Fruit fly (Drosophila melanogaster) whole organism, embryonic: ENCODE measurements around the gene SKIP.
A peak's percentile ranks its signal among the peaks of the same experiment; 100 is the strongest.

Experiments
- ATbp ChIP-seq: fragments of 200-800 bp; sonication (Bioruptor generic); optimal IDR thresholded peaks from 2 replicates; lab custom pipeline; 2017; ENCODE audit warnings: missing biosample characterization, mild to moderate bottlenecking, missing genetic modification characterization, missing genetic modification reagents
- Adf1 ChIP-seq: fragments of 200-800 bp; sonication (Bioruptor generic); IDR thresholded peaks from 2 replicates; pipeline ENCODE4 v1.3.6; 2022; ENCODE audit warnings: missing biosample characterization, missing genetic modification characterization
- Blimp-1 ChIP-seq: fragments of 200-800 bp; sonication (Bioruptor generic); optimal IDR thresholded peaks from 3 replicates; lab custom pipeline; 2018; ENCODE audit warnings: missing biosample characterization, missing genetic modification characterization, mild to moderate bottlenecking, moderate library complexity, missing genetic modification reagents
- BtbVII ChIP-seq: fragments of 200-800 bp; sonication (Bioruptor generic); optimal IDR thresholded peaks from 3 replicates; lab custom pipeline; 2017; ENCODE audit warnings: missing biosample characterization, mild to moderate bottlenecking, missing genetic modification characterization
- CG12942 ChIP-seq: fragments of 200-800 bp; sonication (Bioruptor generic); optimal IDR thresholded peaks from 3 replicates; lab custom pipeline; 2016; ENCODE audit warnings: missing biosample characterization, missing genetic modification characterization
- CG15011 ChIP-seq: fragments of 200-800 bp; sonication (Bioruptor generic); optimal IDR thresholded peaks from 3 replicates; lab custom pipeline; 2018; ENCODE audit warnings: missing biosample characterization, mild to moderate bottlenecking, missing genetic modification characterization
- CG17568 ChIP-seq: fragments of 200-800 bp; sonication (Bioruptor generic); optimal IDR thresholded peaks from 2 replicates; lab custom pipeline; 2018; ENCODE audit warnings: missing biosample characterization, mild to moderate bottlenecking, missing genetic modification characterization, moderate library complexity
- CG18011 ChIP-seq: fragments of 200-800 bp; sonication (Bioruptor generic); optimal IDR thresholded peaks from 2 replicates; lab custom pipeline; 2017; ENCODE audit warnings: missing biosample characterization, missing genetic modification characterization, mild to moderate bottlenecking, moderate library complexity, missing genotype
- CG31224 ChIP-seq: fragments of 200-800 bp; sonication (Bioruptor generic); IDR thresholded peaks from 2 replicates; pipeline ENCODE4 v1.3.6; 2022; ENCODE audit warnings: missing biosample characterization, missing genetic modification characterization
- CG3281 ChIP-seq: fragments of 200-800 bp; sonication (Bioruptor generic); optimal IDR thresholded peaks from 3 replicates; lab custom pipeline; 2017; ENCODE audit warnings: missing biosample characterization, mild to moderate bottlenecking, missing genetic modification characterization
- CG34224 ChIP-seq: fragments of 200-800 bp; sonication (Bioruptor generic); IDR thresholded peaks from 3 replicates; pipeline ENCODE4 v1.3.6; 2022; ENCODE audit warnings: missing biosample characterization, missing genetic modification characterization; ENCODE audit not compliant: partially characterized antibody
- CG4328 ChIP-seq: fragments of 200-800 bp; sonication (Bioruptor generic); optimal IDR thresholded peaks from 3 replicates; lab custom pipeline; 2017; ENCODE audit warnings: missing biosample characterization, missing genetic modification reagents, missing genetic modification characterization
- CG4424 ChIP-seq: fragments of 200-800 bp; sonication (Bioruptor generic); optimal IDR thresholded peaks from 3 replicates; lab custom pipeline; 2016; ENCODE audit warnings: missing biosample characterization, missing genetic modification characterization
- CG4707 ChIP-seq: fragments of 200-800 bp; sonication (Bioruptor generic); optimal IDR thresholded peaks from 2 replicates; lab custom pipeline; 2018; ENCODE audit warnings: missing biosample characterization, mild to moderate bottlenecking, missing genetic modification characterization, moderate library complexity
- CG4730 ChIP-seq: fragments of 200-800 bp; sonication (Bioruptor generic); IDR thresholded peaks from 2 replicates; pipeline ENCODE4 v1.3.6; 2022; ENCODE audit warnings: missing biosample characterization, missing genetic modification characterization
- CG7928 ChIP-seq: fragments of 200-800 bp; sonication (Bioruptor generic); optimal IDR thresholded peaks from 2 replicates; lab custom pipeline; 2017; ENCODE audit warnings: missing biosample characterization, mild to moderate bottlenecking, missing genetic modification characterization
- CG8765 ChIP-seq: fragments of 200-800 bp; sonication (Bioruptor generic); IDR thresholded peaks from 2 replicates; pipeline ENCODE4 v1.3.6; 2022; ENCODE audit warnings: missing biosample characterization, missing genetic modification characterization
- CkIIα-i1 ChIP-seq: fragments of 200-800 bp; sonication (Bioruptor generic); IDR thresholded peaks from 2 replicates; pipeline ENCODE4 v1.3.6; 2022; ENCODE audit warnings: missing biosample characterization, missing genetic modification characterization
- D19B ChIP-seq: fragments of 200-800 bp; sonication (Bioruptor generic); optimal IDR thresholded peaks from 2 replicates; lab custom pipeline; 2017; ENCODE audit warnings: missing biosample characterization, mild to moderate bottlenecking, missing genetic modification characterization
- Dad ChIP-seq: fragments of 200-800 bp; sonication (Bioruptor generic); optimal IDR thresholded peaks from 3 replicates; lab custom pipeline; 2016; ENCODE audit warnings: missing biosample characterization, missing genetic modification characterization
- Dek ChIP-seq: fragments of 200-800 bp; sonication (Bioruptor generic); optimal IDR thresholded peaks from 3 replicates; lab custom pipeline; 2019; ENCODE audit warnings: missing biosample characterization, mild to moderate bottlenecking, missing genetic modification characterization, moderate library complexity
- H15 ChIP-seq: fragments of 200-800 bp; sonication (Bioruptor generic); IDR thresholded peaks from 3 replicates; pipeline ENCODE4 v1.3.6; 2022; ENCODE audit warnings: missing biosample characterization, missing genetic modification characterization
- HLH3B ChIP-seq: fragments of 200-800 bp; sonication (Bioruptor generic); IDR thresholded peaks from 2 replicates; pipeline ENCODE4 v1.3.6; 2022; ENCODE audit warnings: missing biosample characterization, missing genetic modification characterization
- Hsf ChIP-seq: fragments of 200-800 bp; sonication (Bioruptor generic); optimal IDR thresholded peaks from 3 replicates; lab custom pipeline; 2016; ENCODE audit warnings: missing biosample characterization, missing genetic modification characterization
- MBD-R2 ChIP-seq: fragments of 200-800 bp; sonication (Bioruptor generic); IDR thresholded peaks from 2 replicates; pipeline ENCODE4 v1.3.6; 2022; ENCODE audit warnings: missing biosample characterization, missing genetic modification characterization
- Mrtf ChIP-seq: fragments of 200-800 bp; sonication (Bioruptor generic); IDR thresholded peaks from 3 replicates; pipeline ENCODE4 v1.3.6; 2022; ENCODE audit warnings: missing biosample characterization, missing genetic modification characterization
- NK7.1 ChIP-seq: fragments of 200-800 bp; sonication (Bioruptor generic); optimal IDR thresholded peaks from 3 replicates; lab custom pipeline; 2016; ENCODE audit warnings: missing biosample characterization, missing genetic modification characterization
- Pdp1 ChIP-seq, 2 experiments: fragments of 200-800 bp; sonication (Bioruptor generic); optimal IDR thresholded peaks; 3 replicates each; lab custom pipeline; 2016; ENCODE audit warnings: missing biosample characterization in 2 of 2, missing genetic modification characterization in 2 of 2, mild to moderate bottlenecking in 1 of 2, moderate library complexity in 1 of 2
- Sin3A ChIP-seq: fragments of >200 bp; optimal IDR thresholded peaks from 2 replicates; lab custom pipeline; 2018
- Sox102F ChIP-seq: fragments of 200-800 bp; sonication (Bioruptor generic); optimal IDR thresholded peaks from 2 replicates; lab custom pipeline; 2018; ENCODE audit warnings: missing biosample characterization, mild to moderate bottlenecking, missing genetic modification characterization, moderate library complexity
- Tbp ChIP-seq: fragments of >200 bp; optimal IDR thresholded peaks from 2 replicates; lab custom pipeline; 2018; ENCODE audit warnings: missing biosample characterization, missing genetic modification characterization
- Usf ChIP-seq: fragments of 200-800 bp; sonication (Bioruptor generic); optimal IDR thresholded peaks from 2 replicates; lab custom pipeline; 2017; ENCODE audit warnings: missing genotype, missing biosample characterization, missing genetic modification characterization
- Xrp1 ChIP-seq: fragments of 200-800 bp; sonication (Bioruptor generic); IDR thresholded peaks from 2 replicates; pipeline ENCODE4 v1.3.6; 2022; ENCODE audit warnings: missing biosample characterization, missing genetic modification characterization
- ara ChIP-seq: fragments of 200-800 bp; sonication (Bioruptor generic); IDR thresholded peaks from 2 replicates; pipeline ENCODE4 v1.3.6; 2022; ENCODE audit warnings: missing biosample characterization, missing genetic modification characterization
- br ChIP-seq: fragments of >200 bp; optimal IDR thresholded peaks from 2 replicates; lab custom pipeline; 2017
- caup ChIP-seq: fragments of 200-800 bp; sonication (Bioruptor generic); optimal IDR thresholded peaks from 3 replicates; lab custom pipeline; 2017; ENCODE audit warnings: missing biosample characterization, mild to moderate bottlenecking, missing genetic modification characterization, moderate library complexity; ENCODE audit not compliant: severe bottlenecking
- cg ChIP-seq: fragments of 200-800 bp; sonication (Bioruptor generic); optimal IDR thresholded peaks from 3 replicates; lab custom pipeline; 2019; ENCODE audit warnings: missing biosample characterization, mild to moderate bottlenecking, missing genetic modification characterization, moderate library complexity
- croc ChIP-seq: fragments of 200-800 bp; sonication (Bioruptor generic); conservative IDR thresholded peaks from 3 replicates; pipeline ENCODE4 v1.3.6; 2022; ENCODE audit warnings: missing biosample characterization, missing genetic modification characterization
- dan ChIP-seq: fragments of 200-800 bp; sonication (Bioruptor generic); IDR thresholded peaks from 2 replicates; pipeline ENCODE4 v1.3.6; 2022; ENCODE audit warnings: missing biosample characterization, missing genetic modification characterization
- disco-r ChIP-seq: fragments of 200-800 bp; sonication (Bioruptor generic); optimal IDR thresholded peaks from 2 replicates; lab custom pipeline; 2016; ENCODE audit warnings: missing biosample characterization, missing genetic modification characterization
- fd3F ChIP-seq: fragments of 200-800 bp; sonication (Bioruptor generic); optimal IDR thresholded peaks from 2 replicates; lab custom pipeline; 2018; ENCODE audit warnings: missing biosample characterization, mild to moderate bottlenecking, missing genetic modification characterization, moderate library complexity
- hkb ChIP-seq, 2 experiments: fragments of 200-800 bp in 1 of 2; fragments of >200 bp in 1 of 2; sonication (Bioruptor generic) in 1 of 2; IDR thresholded peaks in 1 of 2; optimal IDR thresholded peaks in 1 of 2; 2 replicates each; pipeline versions ENCODE4 v1.3.6 to Lab custom; 2017 to 2022; ENCODE audit warnings: missing biosample characterization in 1 of 2, missing genetic modification characterization in 1 of 2
- kay ChIP-seq: fragments of 200-800 bp; sonication (Bioruptor generic); optimal IDR thresholded peaks from 2 replicates; lab custom pipeline; 2016; ENCODE audit warnings: missing biosample characterization, missing genetic modification characterization
- kni ChIP-seq: fragments of 200-800 bp; sonication (Bioruptor generic); optimal IDR thresholded peaks from 3 replicates; lab custom pipeline; 2017; ENCODE audit warnings: mild to moderate bottlenecking, missing biosample characterization, missing genetic modification reagents, missing genetic modification characterization
- lola ChIP-seq, 3 experiments: fragments of >200 bp in 2 of 3; fragments of 200-800 bp in 1 of 3; sonication (Bioruptor generic) in 1 of 3; optimal IDR thresholded peaks; 2 replicates each; lab custom pipeline; 2017 to 2019; ENCODE audit warnings: missing biosample characterization in 3 of 3, missing genetic modification characterization in 3 of 3, mild to moderate bottlenecking in 1 of 3, moderate library complexity in 1 of 3
- sc ChIP-seq, 3 experiments: fragments of >200 bp in 2 of 3; fragments of 200-800 bp in 1 of 3; sonication (Bioruptor generic) in 1 of 3; optimal IDR thresholded peaks; 2 replicates in 2 of 3; 3 replicates in 1 of 3; lab custom pipeline; 2017; ENCODE audit warnings: mild to moderate bottlenecking in 1 of 3, missing biosample characterization in 1 of 3, missing genetic modification characterization in 1 of 3, missing genetic modification reagents in 1 of 3
- seq ChIP-seq: fragments of 200-800 bp; sonication (Bioruptor generic); IDR thresholded peaks from 2 replicates; pipeline ENCODE4 v1.3.6; 2022; ENCODE audit warnings: missing biosample characterization, missing genetic modification characterization
- sisA ChIP-seq: fragments of 200-800 bp; sonication (Bioruptor generic); IDR thresholded peaks from 2 replicates; pipeline ENCODE4 v1.3.6; 2022; ENCODE audit warnings: missing biosample characterization, missing genetic modification characterization
- slbo ChIP-seq: fragments of 200-800 bp; sonication (Bioruptor generic); IDR thresholded peaks from 2 replicates; pipeline ENCODE4 v1.3.6; 2022; ENCODE audit warnings: missing biosample characterization, missing genetic modification characterization
- yki ChIP-seq: fragments of >200 bp; optimal IDR thresholded peaks from 3 replicates; lab custom pipeline; 2018
- zen ChIP-seq: fragments of 200-800 bp; sonication (Bioruptor generic); optimal IDR thresholded peaks from 3 replicates; lab custom pipeline; 2018; ENCODE audit warnings: missing biosample characterization, mild to moderate bottlenecking, missing genetic modification characterization, moderate library complexity

Gene SKIP

DNA sequence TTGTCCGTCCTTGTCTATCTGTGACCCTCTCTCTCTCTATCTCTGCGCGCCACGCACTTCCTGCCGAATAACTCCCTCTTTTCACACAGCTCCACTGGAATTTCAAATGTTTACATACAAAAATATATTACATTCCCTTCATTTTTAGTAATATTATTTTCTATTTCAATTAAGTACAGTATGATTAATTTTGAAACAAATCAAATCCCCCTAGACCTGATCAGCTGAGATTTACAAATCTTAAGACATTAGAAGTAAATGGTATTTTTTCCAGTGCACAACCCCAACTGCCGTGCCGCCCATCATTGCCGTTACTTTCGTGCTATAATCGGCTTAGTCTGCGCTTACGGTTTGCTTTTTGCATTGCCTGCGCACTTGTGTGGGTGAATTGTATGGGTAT lies 25.3 kb upstream of the SKIP start (continued):
- TF ChIP-seq ATbp (GFP tag; lab: Kevin White, UChicago) (peak; percentile 22), Xrp1 (GFP tag; lab: Robert Waterston, UW) (0 out of 2 replicates have a peak, but pooled peaks have one; percentile 25), kni (no peak), CG34224 (GFP tag; lab: Robert Waterston, UW) (no peak), CG7928 (GFP tag; lab: Kevin White, UChicago) (no peak), NK7.1 (GFP tag; lab: Kevin White, UChicago) (no peak), kay (GFP tag; lab: Kevin White, UChicago) (no peak), dan (GFP tag; lab: Robert Waterston, UW) (no peak), Dek (tag; lab: Kevin White, UChicago) (no peak), HLH3B (GFP tag; lab: Robert Waterston, UW) (peak; percentile 55; the same call in 1 of the 2 replicates), ara (GFP tag; lab: Robert Waterston, UW) (no peak), CG17568 (no peak), hkb (optimal IDR thresholded peaks at IDR 0.05; lab: Kevin White, UChicago) (no peak), hkb (GFP tag; IDR thresholded peaks at IDR 0.05; lab: Robert Waterston, UW) (no peak), Usf (GFP tag; lab: Kevin White, UChicago) (no peak), D19B (no peak), Adf1 (GFP tag; lab: Robert Waterston, UW) (no peak), Mrtf (GFP tag; lab: Robert Waterston, UW) (no peak), disco-r (GFP tag; lab: Kevin White, UChicago) (no peak), caup (GFP tag; lab: Kevin White, UChicago) (peak; percentile 89), sc (optimal IDR thresholded peaks at IDR 0.05; lab: Kevin White, UChicago) (no peak), sc (GFP tag; optimal IDR thresholded peaks at IDR 0.05; lab: Kevin White, UChicago) (no peak), br (no peak), CG15011 (GFP tag; lab: Kevin White, UChicago) (no peak), BtbVII (GFP tag; lab: Kevin White, UChicago) (peak; percentile 64), CG18011 (GFP tag; lab: Kevin White, UChicago) (no peak), Tbp (no peak), CG4730 (GFP tag; lab: Robert Waterston, UW) (no peak), fd3F (peak; percentile 26), Sox102F (GFP tag; lab: Kevin White, UChicago) (peak; percentile 63), CG4707 (GFP tag; lab: Kevin White, UChicago) (no peak), sisA (GFP tag; lab: Robert Waterston, UW) (0 out of 2 replicates have a peak, but pooled peaks have one; percentile 42), CG4424 (peak; percentile 58), cg (GFP tag; lab: Kevin White, UChicago) (no peak), zen (tag; lab: Kevin White, UChicago) (no peak), Hsf (GFP tag; lab: Kevin White, UChicago) (peak; percentile 12), CG3281 (GFP tag; lab: Kevin White, UChicago) (no peak), Blimp-1 (GFP tag; lab: Kevin White, UChicago) (no peak), CG8765 (GFP tag; lab: Robert Waterston, UW) (no peak), H15 (GFP tag; lab: Robert Waterston, UW) (no peak), MBD-R2 (GFP tag; lab: Robert Waterston, UW) (no peak), CG12942 (GFP tag; lab: Kevin White, UChicago) (no peak), CG4328 (GFP tag; lab: Kevin White, UChicago) (no peak), Sin3A (lab: Kevin White, UChicago) (no peak), yki (lab: Kevin White, UChicago) (no peak), croc (no peak), CkIIα-i1 (GFP tag; lab: Robert Waterston, UW) (no peak), lola (GFP tag; optimal IDR thresholded peaks at IDR 0.05; lab: Kevin White, UChicago) (no peak), Dad (GFP tag; lab: Kevin White, UChicago) (no peak), Pdp1 (GFP tag; optimal IDR thresholded peaks at IDR 0.05; lab: Kevin White, UChicago) (no peak), slbo (peak; percentile 62), CG31224 (GFP tag; lab: Robert Waterston, UW) (no peak), seq (GFP tag; lab: Robert Waterston, UW) (peak; percentile 54; the same call in 1 of the 2 replicates)
